Fruit fly (Drosophila melanogaster) whole organism, pupa: ENCODE data around the gene Jon74E.

Source experiments
- CG13204 ChIP-seq: fragments of 200-800 bp; sonication (Bioruptor generic); optimal IDR thresholded peaks from 2 replicates; lab custom pipeline; 2018; ENCODE audit warnings: missing biosample characterization, mild to moderate bottlenecking, missing genetic modification characterization, moderate library complexity
- CG32121 ChIP-seq: fragments of 200-800 bp; sonication (Bioruptor generic); IDR thresholded peaks from 2 replicates; pipeline ENCODE4 v1.3.6; 2022; ENCODE audit warnings: missing biosample characterization, missing genetic modification characterization
- Pif1A ChIP-seq: fragments of 200-800 bp; sonication (Bioruptor generic); optimal IDR thresholded peaks from 3 replicates; lab custom pipeline; 2016; ENCODE audit warnings: missing biosample characterization, missing genetic modification characterization

- TF ChIP-seq Pif1A (GFP tag; lab: Kevin White, UChicago) (no peak), CG32121 (GFP tag; lab: Robert Waterston, UW) (no peak), CG13204 (no peak)
Measured at dm6 chr3L:17563133-17563532, 14.2 kb upstream of the Jon74E start.
